Fruit fly (Drosophila melanogaster) whole organism, embryonic: ENCODE results near the gene CG12773.

Experiments
- B-H1 ChIP-seq: fragments of 200-800 bp; sonication (Bioruptor generic); IDR thresholded peaks from 3 replicates; pipeline ENCODE4 v1.3.6; 2022; ENCODE audit warnings: missing biosample characterization, missing genetic modification characterization
- Blimp-1 ChIP-seq: fragments of 200-800 bp; sonication (Bioruptor generic); optimal IDR thresholded peaks from 3 replicates; lab custom pipeline; 2018; ENCODE audit warnings: missing biosample characterization, missing genetic modification characterization, mild to moderate bottlenecking, moderate library complexity, missing genetic modification reagents
- C15 ChIP-seq: fragments of 200-800 bp; sonication (Bioruptor generic); IDR thresholded peaks from 3 replicates; pipeline ENCODE4 v1.3.6; 2022; ENCODE audit warnings: missing biosample characterization, missing genetic modification characterization
- CG12236 ChIP-seq: fragments of 200-800 bp; sonication (Bioruptor generic); optimal IDR thresholded peaks from 2 replicates; lab custom pipeline; 2016; ENCODE audit warnings: missing biosample characterization, missing genetic modification characterization
- CG14441 ChIP-seq: fragments of 200-800 bp; sonication (Bioruptor generic); IDR thresholded peaks from 2 replicates; pipeline ENCODE4 v1.3.6; 2022; ENCODE audit warnings: missing biosample characterization, missing genetic modification characterization
- CG15011 ChIP-seq: fragments of 200-800 bp; sonication (Bioruptor generic); optimal IDR thresholded peaks from 3 replicates; lab custom pipeline; 2018; ENCODE audit warnings: missing biosample characterization, mild to moderate bottlenecking, missing genetic modification characterization
- CG15696 ChIP-seq: fragments of 200-800 bp; sonication (Bioruptor generic); optimal IDR thresholded peaks from 2 replicates; lab custom pipeline; 2019; ENCODE audit warnings: missing biosample characterization, mild to moderate bottlenecking, missing genetic modification characterization, moderate library complexity
- CG17186 ChIP-seq: fragments of 200-800 bp; sonication (Bioruptor generic); optimal IDR thresholded peaks from 3 replicates; lab custom pipeline; 2017; ENCODE audit warnings: missing biosample characterization, missing genetic modification reagents, missing genetic modification characterization
- CG17361 ChIP-seq: fragments of 200-800 bp; sonication (Bioruptor generic); IDR thresholded peaks from 3 replicates; pipeline ENCODE4 v1.3.6; 2022; ENCODE audit warnings: missing biosample characterization, missing genetic modification characterization
- CG31441 ChIP-seq: fragments of 200-800 bp; sonication (Bioruptor generic); IDR thresholded peaks from 2 replicates; pipeline ENCODE4 v1.3.6; 2022; ENCODE audit warnings: missing biosample characterization, missing genetic modification characterization
- CG32532 ChIP-seq: fragments of 200-800 bp; sonication (Bioruptor generic); IDR thresholded peaks from 2 replicates; pipeline ENCODE4 v1.3.6; 2022; ENCODE audit warnings: missing biosample characterization, missing genetic modification characterization
- CG34224 ChIP-seq: fragments of 200-800 bp; sonication (Bioruptor generic); IDR thresholded peaks from 3 replicates; pipeline ENCODE4 v1.3.6; 2022; ENCODE audit warnings: missing biosample characterization, missing genetic modification characterization; ENCODE audit not compliant: partially characterized antibody
- CG43689 ChIP-seq: fragments of 200-800 bp; sonication (Bioruptor generic); IDR thresholded peaks from 2 replicates; pipeline ENCODE4 v1.3.6; 2022; ENCODE audit warnings: missing biosample characterization, missing genetic modification characterization
- CG4820 ChIP-seq: fragments of 200-800 bp; sonication (Bioruptor generic); optimal IDR thresholded peaks from 3 replicates; lab custom pipeline; 2016; ENCODE audit warnings: missing biosample characterization, missing genetic modification characterization
- CG6854 ChIP-seq: fragments of 200-800 bp; sonication (Bioruptor generic); optimal IDR thresholded peaks from 3 replicates; lab custom pipeline; 2017; ENCODE audit warnings: missing biosample characterization, mild to moderate bottlenecking, missing genetic modification characterization
- CG8281 ChIP-seq: fragments of 200-800 bp; sonication (Bioruptor generic); optimal IDR thresholded peaks from 2 replicates; lab custom pipeline; 2018; ENCODE audit warnings: missing biosample characterization, mild to moderate bottlenecking, missing genetic modification characterization, moderate library complexity
- CG8388 ChIP-seq: fragments of 200-800 bp; sonication (Bioruptor generic); optimal IDR thresholded peaks from 2 replicates; lab custom pipeline; 2019; ENCODE audit warnings: missing biosample characterization, mild to moderate bottlenecking, missing genetic modification characterization, moderate library complexity
- CG8944 ChIP-seq: fragments of 200-800 bp; sonication (Bioruptor generic); optimal IDR thresholded peaks from 3 replicates; lab custom pipeline; 2016; ENCODE audit warnings: missing biosample characterization, missing genetic modification characterization
- CrebB ChIP-seq: fragments of 200-800 bp; sonication (Bioruptor generic); optimal IDR thresholded peaks from 3 replicates; lab custom pipeline; 2018; ENCODE audit warnings: missing biosample characterization, mild to moderate bottlenecking, missing genetic modification characterization
- Dbx ChIP-seq: fragments of 200-800 bp; sonication (Bioruptor generic); IDR thresholded peaks from 3 replicates; pipeline ENCODE4 v1.3.6; 2022; ENCODE audit warnings: missing biosample characterization, missing genetic modification characterization
- Dll ChIP-seq: fragments of 200-800 bp; sonication (Bioruptor generic); IDR thresholded peaks from 4 replicates; pipeline ENCODE4 v1.3.6; 2022; ENCODE audit warnings: missing biosample characterization, missing genetic modification characterization; ENCODE audit not compliant: partially characterized antibody
- Fer3 ChIP-seq: fragments of 200-800 bp; sonication (Bioruptor generic); optimal IDR thresholded peaks from 2 replicates; lab custom pipeline; 2018; ENCODE audit warnings: missing biosample characterization, mild to moderate bottlenecking, missing genetic modification characterization, moderate library complexity
- Lpt ChIP-seq: fragments of >200 bp; optimal IDR thresholded peaks from 2 replicates; lab custom pipeline; 2018; ENCODE audit warnings: missing biosample characterization, missing genetic modification characterization
- Max ChIP-seq: fragments of 200-800 bp; sonication (Bioruptor generic); optimal IDR thresholded peaks from 2 replicates; lab custom pipeline; 2016; ENCODE audit warnings: missing biosample characterization, mild to moderate bottlenecking, missing genetic modification characterization
- NK7.1 ChIP-seq: fragments of 200-800 bp; sonication (Bioruptor generic); optimal IDR thresholded peaks from 3 replicates; lab custom pipeline; 2016; ENCODE audit warnings: missing biosample characterization, missing genetic modification characterization
- PHDP ChIP-seq: fragments of 200-800 bp; sonication (Bioruptor generic); optimal IDR thresholded peaks from 3 replicates; lab custom pipeline; 2018; ENCODE audit warnings: missing biosample characterization, mild to moderate bottlenecking, missing genetic modification characterization, moderate library complexity
- Side ChIP-seq: fragments of 200-800 bp; sonication (Bioruptor generic); optimal IDR thresholded peaks from 2 replicates; lab custom pipeline; 2016; ENCODE audit warnings: missing biosample characterization, missing genetic modification characterization
- Spps ChIP-seq: fragments of 200-800 bp; sonication (Bioruptor generic); optimal IDR thresholded peaks from 2 replicates; lab custom pipeline; 2018; ENCODE audit warnings: missing biosample characterization, mild to moderate bottlenecking, missing genetic modification characterization
- Sry-δ ChIP-seq: fragments of 200-800 bp; sonication (Bioruptor generic); optimal IDR thresholded peaks from 2 replicates; lab custom pipeline; 2016; ENCODE audit warnings: missing biosample characterization, missing genetic modification characterization
- Tbp ChIP-seq: fragments of >200 bp; optimal IDR thresholded peaks from 2 replicates; lab custom pipeline; 2018; ENCODE audit warnings: missing biosample characterization, missing genetic modification characterization
- abd-A ChIP-seq: fragments of 200-800 bp; sonication (Bioruptor generic); optimal IDR thresholded peaks from 3 replicates; lab custom pipeline; 2019; ENCODE audit warnings: missing biosample characterization, mild to moderate bottlenecking, missing genetic modification characterization, moderate library complexity
- ap ChIP-seq: fragments of 200-800 bp; sonication (Bioruptor generic); IDR thresholded peaks from 2 replicates; pipeline ENCODE4 v1.3.6; 2022; ENCODE audit warnings: missing biosample characterization, missing genetic modification characterization
- ase ChIP-seq: fragments of 200-800 bp; sonication (Bioruptor generic); IDR thresholded peaks from 3 replicates; pipeline ENCODE4 v1.3.6; 2022; ENCODE audit warnings: missing biosample characterization, missing genetic modification characterization
- az2 ChIP-seq: fragments of 200-800 bp; sonication (Bioruptor generic); optimal IDR thresholded peaks from 3 replicates; lab custom pipeline; 2016; ENCODE audit warnings: missing biosample characterization, missing genetic modification characterization
- cad ChIP-seq: fragments of >200 bp; optimal IDR thresholded peaks from 2 replicates; lab custom pipeline; 2017; ENCODE audit warnings: missing biosample characterization, missing genetic modification characterization
- cwo ChIP-seq: fragments of 200-800 bp; sonication (Bioruptor generic); optimal IDR thresholded peaks from 3 replicates; lab custom pipeline; 2017; ENCODE audit warnings: missing biosample characterization, missing genetic modification characterization, mild to moderate bottlenecking, moderate library complexity, missing genetic modification reagents
- dmrt99B ChIP-seq: fragments of 200-800 bp; sonication (Bioruptor generic); optimal IDR thresholded peaks from 2 replicates; lab custom pipeline; 2018; ENCODE audit warnings: missing biosample characterization, mild to moderate bottlenecking, missing genetic modification characterization, moderate library complexity
- gce ChIP-seq: fragments of 200-800 bp; sonication (Bioruptor generic); IDR thresholded peaks from 3 replicates; pipeline ENCODE4 v1.3.6; 2022; ENCODE audit warnings: missing biosample characterization, missing genetic modification characterization
- gcm ChIP-seq: fragments of 200-800 bp; sonication (Bioruptor generic); optimal IDR thresholded peaks from 2 replicates; lab custom pipeline; 2019; ENCODE audit warnings: missing biosample characterization, mild to moderate bottlenecking, missing genetic modification characterization, moderate library complexity
- gt ChIP-seq: fragments of 200-800 bp; sonication (Bioruptor generic); IDR thresholded peaks from 2 replicates; pipeline ENCODE4 v1.3.6; 2022; ENCODE audit warnings: missing biosample characterization, missing genetic modification characterization
- h ChIP-seq: fragments of >200 bp; optimal IDR thresholded peaks from 2 replicates; lab custom pipeline; 2017
- kah ChIP-seq: fragments of 200-800 bp; sonication (Bioruptor generic); optimal IDR thresholded peaks from 2 replicates; lab custom pipeline; 2018; ENCODE audit warnings: missing biosample characterization, mild to moderate bottlenecking, missing genetic modification characterization
- lola ChIP-seq, 3 experiments: fragments of >200 bp in 2 of 3; fragments of 200-800 bp in 1 of 3; sonication (Bioruptor generic) in 1 of 3; optimal IDR thresholded peaks; 2 replicates each; lab custom pipeline; 2017 to 2019; ENCODE audit warnings: missing biosample characterization in 3 of 3, missing genetic modification characterization in 3 of 3, mild to moderate bottlenecking in 1 of 3, moderate library complexity in 1 of 3
- luna ChIP-seq: fragments of 200-800 bp; sonication (Bioruptor generic); optimal IDR thresholded peaks from 2 replicates; lab custom pipeline; 2016; ENCODE audit warnings: missing biosample characterization, missing genetic modification characterization
- onecut ChIP-seq: fragments of 200-800 bp; sonication (Bioruptor generic); IDR thresholded peaks from 2 replicates; pipeline ENCODE4 v1.3.6; 2022; ENCODE audit warnings: missing biosample characterization, missing genetic modification characterization
- pan ChIP-seq, 4 experiments: fragments of >200 bp in 3 of 4; fragments of 200-800 bp in 1 of 4; sonication (Bioruptor generic) in 1 of 4; optimal IDR thresholded peaks in 3 of 4; IDR thresholded peaks in 1 of 4; 2 replicates each; pipeline versions ENCODE4 v1.3.6 to Lab custom; 2017 to 2022; ENCODE audit warnings: missing biosample characterization in 2 of 4, missing genetic modification characterization in 2 of 4, mixed read lengths in 1 of 4
- prd ChIP-seq, 3 experiments: fragments of >200 bp in 2 of 3; fragments of 200-800 bp in 1 of 3; sonication (Bioruptor generic) in 1 of 3; optimal IDR thresholded peaks in 2 of 3; IDR thresholded peaks in 1 of 3; 2 replicates in 2 of 3; 3 replicates in 1 of 3; pipeline versions ENCODE4 v1.3.6 to Lab custom; 2017 to 2022; ENCODE audit warnings: missing biosample characterization in 1 of 3, missing genetic modification characterization in 1 of 3
- sd ChIP-seq: fragments of 200-800 bp; sonication (Bioruptor generic); optimal IDR thresholded peaks from 3 replicates; lab custom pipeline; 2018; ENCODE audit warnings: missing biosample characterization, mild to moderate bottlenecking, missing genetic modification characterization, moderate library complexity
- tap ChIP-seq: fragments of 200-800 bp; optimal IDR thresholded peaks from 3 replicates; lab custom pipeline; 2019; ENCODE audit warnings: missing biosample characterization, mild to moderate bottlenecking, missing genetic modification characterization, moderate library complexity
- usp ChIP-seq: fragments of >200 bp; optimal IDR thresholded peaks from 2 replicates; lab custom pipeline; 2017; ENCODE audit warnings: missing biosample characterization, missing genetic modification characterization
- wek ChIP-seq: fragments of 200-800 bp; sonication (Bioruptor generic); optimal IDR thresholded peaks from 3 replicates; lab custom pipeline; 2018; ENCODE audit warnings: missing biosample characterization, mild to moderate bottlenecking, missing genetic modification characterization, moderate library complexity

The CG12773 gene

dm6 chrX:1349255-1349654 is 4.5 kb downstream of the CG12773 start, which contains the start of gene MTPAP (continued):
- peak; percentile 69 for TF ChIP-seq Sry-δ (GFP tag; lab: Kevin White, UChicago)
- TF ChIP-seq CG15696 = no peak
- TF ChIP-seq wek (GFP tag; lab: Kevin White, UChicago) = no peak
- TF ChIP-seq Side (GFP tag; lab: Kevin White, UChicago) = no peak
- peak; percentile 65; the same call in 2 of the 3 replicates for TF ChIP-seq CG34224
- TF ChIP-seq C15 = no peak
- peak in 1 of 3 experiments; percentile 4 for TF ChIP-seq lola (GFP tag; optimal IDR thresholded peaks at IDR 0.05; lab: Kevin White, UChicago)
- TF ChIP-seq CrebB (tag; lab: Kevin White, UChicago) = no peak
- TF ChIP-seq luna (GFP tag; lab: Kevin White, UChicago) = no peak
- no peak for TF ChIP-seq NK7.1 (GFP tag; lab: Kevin White, UChicago)
- no peak for TF ChIP-seq CG8281 (tag; lab: Kevin White, UChicago)
- no peak for TF ChIP-seq PHDP (tag; lab: Kevin White, UChicago)
- no peak for TF ChIP-seq B-H1
- TF ChIP-seq Tbp (GFP tag; lab: Kevin White, UChicago) = no peak
- TF ChIP-seq CG17186 (GFP tag; lab: Kevin White, UChicago) = no peak
- TF ChIP-seq cwo (GFP tag; lab: Kevin White, UChicago) = no peak
- TF ChIP-seq pan (optimal IDR thresholded peaks at IDR 0.05; lab: Kevin White, UChicago) = no peak
- TF ChIP-seq pan (GFP tag; optimal IDR thresholded peaks at IDR 0.05 in 1 of 2, IDR thresholded peaks at IDR 0.05 in 1 of 2) = no peak
- TF ChIP-seq Dbx (GFP tag; lab: Robert Waterston, UW) = no peak
- TF ChIP-seq ase (GFP tag; lab: Robert Waterston, UW) = no peak
- peak; percentile 66 for TF ChIP-seq Dll
- no peak for TF ChIP-seq CG8388 (GFP tag; lab: Kevin White, UChicago)
- no peak for TF ChIP-seq sd (tag; lab: Kevin White, UChicago)
- TF ChIP-seq CG15011 = no peak
- TF ChIP-seq CG17361 (GFP tag; lab: Robert Waterston, UW) = no peak
- TF ChIP-seq Blimp-1 (GFP tag; lab: Kevin White, UChicago) = no peak
- TF ChIP-seq az2 = no peak
- TF ChIP-seq Spps (tag; lab: Kevin White, UChicago) = no peak
- TF ChIP-seq gt = no peak
- TF ChIP-seq h (lab: Kevin White, UChicago) = no peak
- TF ChIP-seq CG6854 (GFP tag; lab: Kevin White, UChicago) = no peak
- TF ChIP-seq ap (GFP tag; lab: Robert Waterston, UW) = no peak
- TF ChIP-seq CG32532 (GFP tag; lab: Robert Waterston, UW) = no peak
- TF ChIP-seq dmrt99B (tag; lab: Kevin White, UChicago) = no peak
- TF ChIP-seq CG43689 (GFP tag; lab: Robert Waterston, UW) = no peak
- TF ChIP-seq CG14441 (GFP tag; lab: Robert Waterston, UW) = no peak
- no peak for TF ChIP-seq gcm (GFP tag; lab: Kevin White, UChicago)
- no peak for TF ChIP-seq Fer3 (tag; lab: Kevin White, UChicago)
- TF ChIP-seq abd-A (tag; lab: Kevin White, UChicago) = no peak
- no peak for TF ChIP-seq onecut
- TF ChIP-seq prd (optimal IDR thresholded peaks at IDR 0.05; lab: Kevin White, UChicago) = no peak
- no peak for TF ChIP-seq prd (GFP tag; IDR thresholded peaks at IDR 0.05; lab: Robert Waterston, UW)
- TF ChIP-seq Max = peak; percentile 50
- TF ChIP-seq CG31441 (GFP tag; lab: Robert Waterston, UW) = no peak
- TF ChIP-seq CG4820 (GFP tag; lab: Kevin White, UChicago) = no peak
- no peak for TF ChIP-seq gce (GFP tag; lab: Robert Waterston, UW)
- no peak for TF ChIP-seq usp (GFP tag; lab: Kevin White, UChicago)
- no peak for TF ChIP-seq CG12236 (GFP tag; lab: Kevin White, UChicago)
- no peak for TF ChIP-seq tap (tag; lab: Kevin White, UChicago)
- no peak for TF ChIP-seq kah (GFP tag; lab: Kevin White, UChicago)
- TF ChIP-seq Lpt (GFP tag; lab: Kevin White, UChicago) = no peak
- TF ChIP-seq CG8944 (GFP tag; lab: Kevin White, UChicago) = peak; percentile 11
- no peak for TF ChIP-seq cad (GFP tag; lab: Kevin White, UChicago)
